Fruit fly (Drosophila melanogaster) whole organism, adult: ENCODE measurements around the gene CG16863.

Source experiments
- CG11617 ChIP-seq: fragments of 200-800 bp; sonication (Bioruptor generic); optimal IDR thresholded peaks from 2 replicates; lab custom pipeline; 2017; ENCODE audit warnings: mild to moderate bottlenecking, missing biosample characterization, missing genetic modification reagents, missing genetic modification characterization
- CG12768 ChIP-seq: fragments of 200-800 bp; sonication (Bioruptor generic); optimal IDR thresholded peaks from 2 replicates; lab custom pipeline; 2017; ENCODE audit warnings: missing biosample characterization, missing genetic modification characterization, mild to moderate bottlenecking, moderate library complexity, missing genetic modification reagents
- CG14711 ChIP-seq: fragments of 200-800 bp; sonication (Bioruptor generic); optimal IDR thresholded peaks from 2 replicates; lab custom pipeline; 2018; ENCODE audit warnings: missing biosample characterization, mild to moderate bottlenecking, missing genetic modification characterization, moderate library complexity
- CG1620 ChIP-seq: fragments of 200-800 bp; sonication (Bioruptor generic); optimal IDR thresholded peaks from 2 replicates; lab custom pipeline; 2016; ENCODE audit warnings: missing biosample characterization, missing genetic modification characterization
- CG33017 ChIP-seq: fragments of 200-800 bp; sonication (Bioruptor generic); optimal IDR thresholded peaks from 2 replicates; lab custom pipeline; 2018; ENCODE audit warnings: missing biosample characterization, mild to moderate bottlenecking, missing genetic modification characterization, moderate library complexity
- CG5204 ChIP-seq: fragments of 200-800 bp; sonication (Bioruptor generic); optimal IDR thresholded peaks from 2 replicates; lab custom pipeline; 2016; ENCODE audit warnings: missing biosample characterization, missing genetic modification characterization
- CG7045 ChIP-seq: fragments of 200-800 bp; sonication (Bioruptor generic); optimal IDR thresholded peaks from 2 replicates; lab custom pipeline; 2017; ENCODE audit warnings: missing biosample characterization, mild to moderate bottlenecking, missing genetic modification characterization
- CG7101 ChIP-seq: fragments of 200-800 bp; sonication (Bioruptor generic); optimal IDR thresholded peaks from 2 replicates; lab custom pipeline; 2018; ENCODE audit warnings: missing biosample characterization, mild to moderate bottlenecking, missing genetic modification characterization, moderate library complexity
- Clk ChIP-seq: fragments of 200-800 bp; sonication (Bioruptor generic); optimal IDR thresholded peaks from 2 replicates; lab custom pipeline; 2017; ENCODE audit warnings: missing biosample characterization, missing genetic modification characterization
- Crg-1 ChIP-seq: fragments of 200-800 bp; sonication (Bioruptor generic); optimal IDR thresholded peaks from 2 replicates; lab custom pipeline; 2016; ENCODE audit warnings: missing biosample characterization, missing genetic modification characterization
- Hr96 ChIP-seq: fragments of 200-800 bp; sonication (Bioruptor generic); optimal IDR thresholded peaks from 2 replicates; lab custom pipeline; 2016; ENCODE audit warnings: missing biosample characterization, missing genetic modification characterization
- Mnt ChIP-seq: fragments of 200-800 bp; sonication (Bioruptor generic); optimal IDR thresholded peaks from 2 replicates; lab custom pipeline; 2016; ENCODE audit warnings: missing biosample characterization, mild to moderate bottlenecking, missing genetic modification characterization
- bab1 ChIP-seq: fragments of 200-800 bp; sonication (Bioruptor generic); optimal IDR thresholded peaks from 3 replicates; lab custom pipeline; 2019; ENCODE audit warnings: missing biosample characterization, mild to moderate bottlenecking, missing genetic modification characterization, moderate library complexity
- cic ChIP-seq: fragments of 200-800 bp; sonication (Bioruptor generic); optimal IDR thresholded peaks from 2 replicates; lab custom pipeline; 2017; ENCODE audit warnings: missing biosample characterization, mild to moderate bottlenecking, missing genetic modification characterization, moderate library complexity
- cnc ChIP-seq, 2 experiments: fragments of >200 bp; optimal IDR thresholded peaks; 2 replicates each; lab custom pipeline; 2017
- kay ChIP-seq: fragments of 200-800 bp; sonication (Bioruptor generic); peaks from one replicate; lab custom pipeline; 2016; ENCODE audit warnings: missing biosample characterization, missing genetic modification characterization, borderline replicate concordance
- ovo ChIP-seq: fragments of 200-800 bp; sonication (Bioruptor generic); optimal IDR thresholded peaks from 2 replicates; lab custom pipeline; 2016; ENCODE audit warnings: missing biosample characterization, missing genetic modification characterization
- pad ChIP-seq: fragments of 200-800 bp; sonication (Bioruptor generic); optimal IDR thresholded peaks from 3 replicates; lab custom pipeline; 2017; ENCODE audit warnings: missing biosample characterization, missing genetic modification characterization, mild to moderate bottlenecking, moderate library complexity, missing genetic modification reagents
- tj ChIP-seq: fragments of 200-800 bp; sonication (Bioruptor generic); optimal IDR thresholded peaks from 3 replicates; lab custom pipeline; 2017; ENCODE audit warnings: missing biosample characterization, mild to moderate bottlenecking, missing genetic modification characterization, moderate library complexity
- toe ChIP-seq: fragments of 200-800 bp; sonication (Bioruptor generic); optimal IDR thresholded peaks from 2 replicates; lab custom pipeline; 2016; ENCODE audit warnings: missing biosample characterization, missing genetic modification characterization

Gene CG16863

dm6 chr2L:13835959-13836358 is 45.2 kb downstream of the CG16863 start:
- no peak for TF ChIP-seq kay (GFP tag; lab: Kevin White, UChicago)
- no peak for TF ChIP-seq CG7101
- TF ChIP-seq CG5204, result no peak
- TF ChIP-seq ovo (GFP tag; lab: Kevin White, UChicago), result no peak
- TF ChIP-seq bab1 (GFP tag; lab: Kevin White, UChicago), result no peak
- no peak for TF ChIP-seq Clk (GFP tag; lab: Kevin White, UChicago)
- no peak for TF ChIP-seq Mnt (GFP tag; lab: Kevin White, UChicago)

dm6 chr2L:13837579-13837978 is 46.8 kb downstream of the CG16863 start:
- no peak for TF ChIP-seq CG7101
- TF ChIP-seq CG7045 (GFP tag; lab: Kevin White, UChicago), result no peak
- no peak for TF ChIP-seq Crg-1 (GFP tag; lab: Kevin White, UChicago)
- no peak for TF ChIP-seq CG1620 (GFP tag; lab: Kevin White, UChicago)
- no peak for TF ChIP-seq CG5204
- TF ChIP-seq tj (GFP tag; lab: Kevin White, UChicago), result no peak
- TF ChIP-seq bab1 (GFP tag; lab: Kevin White, UChicago), result no peak
- TF ChIP-seq toe (GFP tag; lab: Kevin White, UChicago), result no peak
- TF ChIP-seq CG14711, result no peak

- TF ChIP-seq CG33017 (tag; lab: Kevin White, UChicago), result peak; percentile 78
- TF ChIP-seq CG7101, result peak; percentile 50
- TF ChIP-seq Crg-1 (GFP tag; lab: Kevin White, UChicago), result peak; percentile 4
- TF ChIP-seq CG14711, result no peak
- TF ChIP-seq CG1620 (GFP tag; lab: Kevin White, UChicago), result no peak
- TF ChIP-seq cic (GFP tag; lab: Kevin White, UChicago), result peak; percentile 93
- no peak for TF ChIP-seq Mnt (GFP tag; lab: Kevin White, UChicago)
- TF ChIP-seq tj (GFP tag; lab: Kevin White, UChicago), result no peak
- peak; percentile 71 for TF ChIP-seq CG11617
- TF ChIP-seq Hr96 (GFP tag; lab: Kevin White, UChicago), result no peak
- TF ChIP-seq kay (GFP tag; lab: Kevin White, UChicago), result peak; percentile 84
- TF ChIP-seq Clk (GFP tag; lab: Kevin White, UChicago), result peak; percentile 43
- peak; percentile 71 for TF ChIP-seq CG7045 (GFP tag; lab: Kevin White, UChicago)
- TF ChIP-seq toe (GFP tag; lab: Kevin White, UChicago), result no peak
- peak; percentile 10 for TF ChIP-seq CG5204
- TF ChIP-seq ovo (GFP tag; lab: Kevin White, UChicago), result no peak
- TF ChIP-seq pad (GFP tag; lab: Kevin White, UChicago), result peak; percentile 32
- TF ChIP-seq CG12768 (GFP tag; lab: Kevin White, UChicago), result peak; percentile 55
- no peak for TF ChIP-seq cnc (optimal IDR thresholded peaks at IDR 0.05; lab: Kevin White, UChicago)
These were observed 48.1 kb downstream of the CG16863 start for dm6 chr2L:13838647-13839390.

- TF ChIP-seq CG1620 (GFP tag; lab: Kevin White, UChicago) (peak; percentile 22), ovo (GFP tag; lab: Kevin White, UChicago) (no peak), CG7101 (peak; percentile 31), Clk (GFP tag; lab: Kevin White, UChicago) (no peak), bab1 (GFP tag; lab: Kevin White, UChicago) (peak; percentile 68), pad (GFP tag; lab: Kevin White, UChicago) (no peak), CG14711 (peak; percentile 40), Hr96 (GFP tag; lab: Kevin White, UChicago) (peak; percentile 2), CG7045 (GFP tag; lab: Kevin White, UChicago) (peak; percentile 31), CG5204 (peak; percentile 38), CG11617 (peak; percentile 37), kay (GFP tag; lab: Kevin White, UChicago) (peak; percentile 81), CG33017 (tag; lab: Kevin White, UChicago) (peak; percentile 29), toe (GFP tag; lab: Kevin White, UChicago) (peak; percentile 8)
These were observed 49.0 kb downstream of the CG16863 start for dm6 chr2L:13839744-13840151.

- TF ChIP-seq CG7101 (no peak), CG5204 (no peak), bab1 (GFP tag; lab: Kevin White, UChicago) (no peak), tj (GFP tag; lab: Kevin White, UChicago) (no peak), ovo (GFP tag; lab: Kevin White, UChicago) (no peak), pad (GFP tag; lab: Kevin White, UChicago) (no peak), CG1620 (GFP tag; lab: Kevin White, UChicago) (no peak), CG14711 (no peak), cic (GFP tag; lab: Kevin White, UChicago) (no peak), CG33017 (tag; lab: Kevin White, UChicago) (no peak), CG7045 (GFP tag; lab: Kevin White, UChicago) (no peak), Crg-1 (GFP tag; lab: Kevin White, UChicago) (no peak)
These were observed 50.7 kb downstream of the CG16863 start, which contains the start of gene CG33307 for dm6 chr2L:13841508-13841907. Gene CG33307, minus strand, starts transcription at chr2L:13841520.

- TF ChIP-seq CG14711 (no peak), CG1620 (GFP tag; lab: Kevin White, UChicago) (no peak), Hr96 (GFP tag; lab: Kevin White, UChicago) (no peak), bab1 (GFP tag; lab: Kevin White, UChicago) (no peak), CG11617 (no peak), CG7045 (GFP tag; lab: Kevin White, UChicago) (no peak), Clk (GFP tag; lab: Kevin White, UChicago) (no peak), Crg-1 (GFP tag; lab: Kevin White, UChicago) (no peak), CG33017 (tag; lab: Kevin White, UChicago) (no peak), Mnt (GFP tag; lab: Kevin White, UChicago) (no peak), CG5204 (no peak), toe (GFP tag; lab: Kevin White, UChicago) (no peak), cnc (optimal IDR thresholded peaks at IDR 0.05; lab: Kevin White, UChicago) (no peak), pad (GFP tag; lab: Kevin White, UChicago) (no peak), cic (GFP tag; lab: Kevin White, UChicago) (no peak)
These were observed 51.3 kb downstream of the CG16863 start for dm6 chr2L:13842078-13842477.
